Worm (Caenorhabditis elegans): ENCODE measurements around the gene clc-9.
"Not testable (repeated sequence)": the region's sequence is repeated elsewhere in the genome, so short reads cannot be mapped to it uniquely, and the experiment has no call there.

ce11 chrIV:11070895-11071294 is 41.8 kb upstream of the clc-9 start:
- TF ChIP-seq ztf-4 (tag; optimal IDR thresholded peaks at IDR 0.05); R02D3.7 (tag; optimal IDR thresholded peaks at IDR 0.05); lin-13 (GFP tag; optimal IDR thresholded peaks at IDR 0.05); ZK546.5 (tag; optimal IDR thresholded peaks at IDR 0.05); nhr-6 (tag; optimal IDR thresholded peaks at IDR 0.05): not testable (repeated sequence)
